Worm (Caenorhabditis elegans) whole organism, L1 larva: ENCODE measurements around the gene C27B7.9.

Experiments used
- ceh-90 ChIP-seq: sonication (generic microtip); optimal IDR thresholded peaks from 2 replicates; lab custom pipeline; 2016; ENCODE audit warnings: missing genetic modification characterization, missing compliant biosample characterization
- egl-27 ChIP-seq, 2 experiments: fragments of 150-350 bp in 1 of 2; sonication (generic microtip); optimal IDR thresholded peaks; 3 replicates each; lab custom pipeline; 2017 to 2018; ENCODE audit warnings: missing biosample characterization in 2 of 2, missing genetic modification characterization in 2 of 2, missing genetic modification reagents in 2 of 2
- elt-2 ChIP-seq: sonication (generic microtip); optimal IDR thresholded peaks from 2 replicates; lab custom pipeline; 2016; ENCODE audit warnings: missing genetic modification characterization, mild to moderate bottlenecking, inconsistent platforms, missing compliant biosample characterization, missing genetic modification reagents
- fkh-10 ChIP-seq: sonication (generic microtip); optimal IDR thresholded peaks from 2 replicates; lab custom pipeline; 2017; ENCODE audit warnings: missing biosample characterization, missing genetic modification reagents, missing genetic modification characterization
- lin-15B ChIP-seq: fragments of 150-350 bp; sonication (generic microtip); optimal IDR thresholded peaks from 3 replicates; lab custom pipeline; 2014; ENCODE audit warnings: missing biosample characterization, missing genetic modification characterization
- sox-4 ChIP-seq: sonication (generic microtip); optimal IDR thresholded peaks from 2 replicates; lab custom pipeline; 2016; ENCODE audit warnings: missing genetic modification characterization, missing compliant biosample characterization
- unc-62 ChIP-seq: fragments of 150-350 bp; optimal IDR thresholded peaks from 2 replicates; lab custom pipeline; 2014; ENCODE audit warnings: missing biosample characterization, missing genetic modification reagents, missing genetic modification characterization
- ztf-11 ChIP-seq, 2 experiments: sonication (generic microtip); optimal IDR thresholded peaks; 2 replicates each; lab custom pipeline; 2016 to 2017; ENCODE audit warnings: missing genetic modification characterization in 2 of 2, missing biosample characterization in 1 of 2, missing compliant biosample characterization in 1 of 2
- ztf-4 ChIP-seq: fragments of 150-350 bp; optimal IDR thresholded peaks from 2 replicates; lab custom pipeline; 2014; ENCODE audit warnings: missing biosample characterization, missing genetic modification characterization

DNA sequence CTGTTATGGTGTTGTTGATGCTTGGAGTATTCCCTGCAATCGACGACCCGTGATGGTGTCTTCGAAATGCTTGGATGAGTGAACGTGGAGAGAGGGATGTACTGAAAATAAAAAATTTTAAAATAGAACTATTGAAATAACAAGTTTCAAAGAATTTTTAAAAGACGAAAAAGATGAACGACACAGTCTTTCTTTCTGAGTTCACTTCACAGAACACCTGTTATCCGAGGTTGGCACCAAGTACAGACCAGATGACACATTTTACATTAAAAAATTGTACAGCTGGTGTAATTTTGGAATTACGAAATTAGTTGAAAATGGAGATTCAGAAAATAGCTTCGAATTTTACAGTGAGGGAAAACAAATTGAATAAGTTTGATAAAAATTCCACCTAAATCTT lies 2.9 kb upstream of the C27B7.9 start, which contains the start of gene rap-1:
- no peak for TF ChIP-seq elt-2 (tag; lab: Kevin White, UChicago)
- TF ChIP-seq egl-27 (tag; optimal IDR thresholded peaks at IDR 0.05; lab: Kevin White, UChicago), result no peak
- TF ChIP-seq unc-62 (GFP tag; lab: Kevin White, UChicago), result no peak
- no peak for TF ChIP-seq ztf-4 (tag; lab: Kevin White, UChicago)
- no peak for TF ChIP-seq ceh-90 (tag; lab: Kevin White, UChicago)
- no peak for TF ChIP-seq lin-15B
- TF ChIP-seq sox-4 (tag; lab: Kevin White, UChicago), result no peak
- no peak for TF ChIP-seq ztf-11 (tag; optimal IDR thresholded peaks at IDR 0.05; lab: Kevin White, UChicago)
- TF ChIP-seq fkh-10 (GFP tag; lab: Kevin White, UChicago), result no peak
